Worm (Caenorhabditis elegans) whole organism, midembryonic: ENCODE results near the gene T23E7.6.

Source experiments
- T22C8.4 ChIP-seq: fragments of 200-800 bp; sonication (Bioruptor generic); IDR thresholded peaks from 2 replicates; pipeline ENCODE4 v1.3.6; 2022; ENCODE audit warnings: missing genetic modification characterization, missing compliant biosample characterization
- klf-2 ChIP-seq: fragments of 200-800 bp; sonication (Bioruptor generic); conservative IDR thresholded peaks from 2 replicates; pipeline ENCODE4 v1.3.6; 2022; ENCODE audit warnings: missing genetic modification reagents, missing genetic modification characterization, missing compliant biosample characterization
- ref-1 ChIP-seq: fragments of 200-800 bp; sonication (Bioruptor generic); conservative IDR thresholded peaks from 2 replicates; pipeline ENCODE4 v1.3.6; 2022; ENCODE audit warnings: missing genetic modification reagents, missing genetic modification characterization, missing compliant biosample characterization
- tab-1 ChIP-seq: fragments of 200-800 bp; sonication (Bioruptor generic); IDR thresholded peaks from 2 replicates; pipeline ENCODE4 v1.3.6; 2022; ENCODE audit warnings: missing genetic modification characterization, missing compliant biosample characterization
- ztf-23 ChIP-seq: fragments of 200-800 bp; sonication (Bioruptor generic); IDR thresholded peaks from 2 replicates; pipeline ENCODE4 v1.3.6; 2022; ENCODE audit warnings: missing genetic modification reagents, missing genetic modification characterization, missing compliant biosample characterization
- ztf-29 ChIP-seq: fragments of 200-800 bp; sonication (Bioruptor generic); IDR thresholded peaks from 2 replicates; pipeline ENCODE4 v1.3.6; 2022; ENCODE audit warnings: missing genetic modification reagents, missing genetic modification characterization, missing compliant biosample characterization

DNA sequence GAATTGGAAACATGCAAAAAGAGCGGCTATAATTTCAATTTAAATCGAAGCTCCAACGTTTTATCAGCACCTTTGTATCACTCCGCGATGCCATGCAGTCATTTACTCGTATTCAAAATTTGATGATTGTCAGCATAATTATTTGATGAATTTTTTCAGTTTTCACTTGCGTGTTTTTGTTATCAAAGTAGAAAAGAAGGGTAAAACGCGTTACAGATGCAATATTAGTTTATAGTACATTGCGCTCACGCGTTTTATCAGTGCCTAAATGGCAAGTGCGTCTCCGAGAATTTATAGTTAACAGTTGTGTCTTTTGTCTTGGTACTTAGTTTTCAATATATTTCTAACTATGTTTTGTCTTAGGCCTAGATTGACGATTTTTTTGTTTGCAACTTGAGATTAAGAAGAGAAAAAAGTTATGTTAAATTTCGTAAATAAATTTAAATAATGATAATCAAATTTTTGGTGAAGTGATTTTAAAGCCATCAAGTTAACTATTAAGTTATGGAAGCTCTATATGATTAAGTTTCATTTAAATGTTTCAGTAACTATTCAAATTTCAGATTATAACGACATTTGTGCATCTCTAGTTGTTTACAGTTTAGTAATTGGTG lies 10.2 kb upstream of the T23E7.6 start, which contains the start of gene cgt-2:
- TF ChIP-seq T22C8.4 (GFP tag; lab: Robert Waterston, UW) = no peak
- TF ChIP-seq ref-1 (GFP tag; lab: Robert Waterston, UW) = no peak
- TF ChIP-seq ztf-29 (GFP tag; lab: Robert Waterston, UW) = no peak
- no peak for TF ChIP-seq klf-2 (GFP tag; lab: Robert Waterston, UW)
- TF ChIP-seq ztf-23 (GFP tag; lab: Robert Waterston, UW) = no peak
- TF ChIP-seq tab-1 (GFP tag; lab: Robert Waterston, UW) = no peak
